Worm (Caenorhabditis elegans) whole organism, mixed stage, embryonic: Measurements from ENCODE around the gene K09E4.3.

Experiments used
- M03D4.4 ChIP-seq: sonication (generic microtip); optimal IDR thresholded peaks from 2 replicates; lab custom pipeline; 2017; ENCODE audit warnings: mild to moderate bottlenecking, missing genetic modification characterization, missing compliant biosample characterization
- bed-3 ChIP-seq: fragments of 200-800 bp; sonication (Bioruptor generic); optimal IDR thresholded peaks from 3 replicates; lab custom pipeline; 2018; ENCODE audit warnings: mild to moderate bottlenecking, missing genetic modification characterization, moderate library complexity, missing compliant biosample characterization
- blmp-1 ChIP-seq: fragments of 150-350 bp; optimal IDR thresholded peaks from 2 replicates; lab custom pipeline; 2014; ENCODE audit warnings: missing biosample characterization, missing genetic modification characterization
- ceh-39 ChIP-seq: fragments of 150-350 bp; optimal IDR thresholded peaks from 2 replicates; lab custom pipeline; 2014; ENCODE audit warnings: missing biosample characterization, missing genetic modification characterization
- ceh-43 ChIP-seq: fragments of 200-800 bp; sonication (Bioruptor generic); optimal IDR thresholded peaks from 2 replicates; lab custom pipeline; 2018; ENCODE audit warnings: mild to moderate bottlenecking, missing genetic modification characterization, moderate library complexity, missing compliant biosample characterization
- ceh-83 ChIP-seq: fragments of 200-800 bp; sonication (Bioruptor generic); optimal IDR thresholded peaks from 2 replicates; lab custom pipeline; 2018; ENCODE audit warnings: mild to moderate bottlenecking, missing genetic modification characterization, missing compliant biosample characterization
- ces-1 ChIP-seq: fragments of 150-350 bp; optimal IDR thresholded peaks from 2 replicates; lab custom pipeline; 2014; ENCODE audit warnings: missing biosample characterization, missing genetic modification reagents, missing genetic modification characterization
- cnd-1 ChIP-seq: fragments of 200-800 bp; sonication (Bioruptor generic); optimal IDR thresholded peaks from 2 replicates; lab custom pipeline; 2018; ENCODE audit warnings: mild to moderate bottlenecking, missing genetic modification characterization, missing compliant biosample characterization
- drap-1 ChIP-seq: fragments of 200-800 bp; sonication (Bioruptor generic); optimal IDR thresholded peaks from 3 replicates; lab custom pipeline; 2018; ENCODE audit warnings: mild to moderate bottlenecking, missing genetic modification characterization, missing compliant biosample characterization
- elt-1 ChIP-seq: sonication (generic microtip); optimal IDR thresholded peaks from 2 replicates; lab custom pipeline; 2017; ENCODE audit warnings: missing genetic modification characterization, mild to moderate bottlenecking, missing compliant biosample characterization, antibody characterized with exemption, moderate library complexity, borderline replicate concordance; ENCODE audit not compliant: insufficient read depth
- elt-3 ChIP-seq: fragments of 150-350 bp; optimal IDR thresholded peaks from 2 replicates; lab custom pipeline; 2014; ENCODE audit warnings: missing biosample characterization, missing genetic modification characterization
- flh-1 ChIP-seq: fragments of 200-800 bp; sonication (Bioruptor generic); optimal IDR thresholded peaks from 2 replicates; lab custom pipeline; 2018; ENCODE audit warnings: mild to moderate bottlenecking, missing genetic modification characterization, moderate library complexity, missing compliant biosample characterization
- ham-2 ChIP-seq: fragments of 200-800 bp; sonication (Bioruptor generic); optimal IDR thresholded peaks from 2 replicates; lab custom pipeline; 2018; ENCODE audit warnings: mild to moderate bottlenecking, missing genetic modification characterization, missing compliant biosample characterization
- hlh-1 ChIP-seq: fragments of 150-350 bp; optimal IDR thresholded peaks from 2 replicates; lab custom pipeline; 2014; ENCODE audit warnings: missing biosample characterization, missing genetic modification reagents, missing genetic modification characterization
- lin-13 ChIP-seq: fragments of 150-350 bp; optimal IDR thresholded peaks from 2 replicates; lab custom pipeline; 2014; ENCODE audit warnings: missing biosample characterization, missing genetic modification characterization
- lin-32 ChIP-seq: fragments of 200-800 bp; sonication (Bioruptor generic); optimal IDR thresholded peaks from 2 replicates; lab custom pipeline; 2018; ENCODE audit warnings: mild to moderate bottlenecking, missing genetic modification characterization, missing compliant biosample characterization
- lsy-2 ChIP-seq: fragments of 150-350 bp; optimal IDR thresholded peaks from 2 replicates; lab custom pipeline; 2014; ENCODE audit warnings: missing biosample characterization, missing genetic modification characterization
- mab-5 ChIP-seq: fragments of 150-350 bp; optimal IDR thresholded peaks from 2 replicates; lab custom pipeline; 2014; ENCODE audit warnings: missing biosample characterization, missing genetic modification characterization
- mep-1 ChIP-seq: fragments of 150-350 bp; optimal IDR thresholded peaks from 2 replicates; lab custom pipeline; 2017; ENCODE audit warnings: missing biosample characterization, missing genetic modification reagents, missing genetic modification characterization, inconsistent platforms
- mls-2 ChIP-seq: sonication (generic microtip); optimal IDR thresholded peaks from 2 replicates; lab custom pipeline; 2016; ENCODE audit warnings: mild to moderate bottlenecking, missing genetic modification characterization, moderate library complexity, missing compliant biosample characterization
- nhr-12 ChIP-seq: fragments of 150-350 bp; optimal IDR thresholded peaks from 2 replicates; lab custom pipeline; 2014; ENCODE audit warnings: missing biosample characterization, missing genetic modification characterization
- nhr-2 ChIP-seq: fragments of 150-350 bp; optimal IDR thresholded peaks from 2 replicates; lab custom pipeline; 2014; ENCODE audit warnings: missing biosample characterization, missing genetic modification characterization
- nhr-237 ChIP-seq: fragments of 150-350 bp; optimal IDR thresholded peaks from 2 replicates; lab custom pipeline; 2014; ENCODE audit warnings: missing biosample characterization, missing genetic modification characterization
- nhr-28 ChIP-seq: fragments of 150-350 bp; optimal IDR thresholded peaks from 2 replicates; lab custom pipeline; 2014; ENCODE audit warnings: missing biosample characterization, missing genetic modification characterization
- nhr-76 ChIP-seq: sonication (generic microtip); optimal IDR thresholded peaks from 2 replicates; lab custom pipeline; 2017; ENCODE audit warnings: missing biosample characterization, missing genetic modification characterization
- pha-4 ChIP-seq: fragments of 150-350 bp; optimal IDR thresholded peaks from 2 replicates; lab custom pipeline; 2018; ENCODE audit warnings: missing biosample characterization, missing genetic modification reagents, missing genetic modification characterization
- sem-2 ChIP-seq: fragments of 200-800 bp; sonication (Bioruptor generic); optimal IDR thresholded peaks from 2 replicates; lab custom pipeline; 2018; ENCODE audit warnings: mild to moderate bottlenecking, missing genetic modification characterization, missing compliant biosample characterization
- snpc-4 ChIP-seq: fragments of 150-350 bp; optimal IDR thresholded peaks from 2 replicates; lab custom pipeline; 2014; ENCODE audit warnings: missing biosample characterization, missing genetic modification characterization
- sptf-1 ChIP-seq: sonication (generic microtip); optimal IDR thresholded peaks from 2 replicates; lab custom pipeline; 2017; ENCODE audit warnings: mild to moderate bottlenecking, missing genetic modification characterization, moderate library complexity, missing compliant biosample characterization
- tbx-8 ChIP-seq: fragments of 200-800 bp; sonication (Bioruptor generic); optimal IDR thresholded peaks from 2 replicates; lab custom pipeline; 2018; ENCODE audit warnings: mild to moderate bottlenecking, missing genetic modification characterization, moderate library complexity, missing compliant biosample characterization
- unc-120 ChIP-seq: sonication (generic microtip); optimal IDR thresholded peaks from 2 replicates; lab custom pipeline; 2017; ENCODE audit warnings: missing genetic modification characterization, missing compliant biosample characterization; ENCODE audit not compliant: poor library complexity, severe bottlenecking
- unc-39 ChIP-seq: fragments of 150-350 bp; optimal IDR thresholded peaks from 2 replicates; lab custom pipeline; 2014; ENCODE audit warnings: missing biosample characterization, missing genetic modification characterization
- unc-62 ChIP-seq: fragments of 150-350 bp; optimal IDR thresholded peaks from 2 replicates; lab custom pipeline; 2014; ENCODE audit warnings: missing biosample characterization, missing genetic modification reagents, missing genetic modification characterization
- zip-8 ChIP-seq: fragments of 150-350 bp; optimal IDR thresholded peaks from 2 replicates; lab custom pipeline; 2014; ENCODE audit warnings: missing biosample characterization, missing genetic modification characterization
- ztf-11 ChIP-seq: fragments of 150-350 bp; optimal IDR thresholded peaks from 2 replicates; lab custom pipeline; 2014; ENCODE audit warnings: missing biosample characterization, missing genetic modification characterization

The K09E4.3 gene

ce11 chrII:14155259-14156023, 28.7 kb upstream of the K09E4.3 start, which contains the start of the genes rpl-43 and xrn-2:
rpl-43 (plus strand) TSS chrII:14155294.
xrn-2 (plus strand) TSS chrII:14155768.
- no peak for TF ChIP-seq sem-2 (GFP tag; lab: Kevin White, UChicago)
- TF ChIP-seq drap-1 (GFP tag; lab: Kevin White, UChicago): no peak
- TF ChIP-seq ces-1 (GFP tag; lab: Kevin White, UChicago): no peak
- no peak for TF ChIP-seq tbx-8 (GFP tag; lab: Kevin White, UChicago)
- TF ChIP-seq mls-2 (tag; lab: Kevin White, UChicago): no peak
- TF ChIP-seq blmp-1 (tag; lab: Kevin White, UChicago): no peak
- no peak for TF ChIP-seq ceh-39
- TF ChIP-seq mep-1 (tag; lab: Kevin White, UChicago): no peak
- no peak for TF ChIP-seq flh-1
- no peak for TF ChIP-seq cnd-1 (tag; lab: Kevin White, UChicago)
- no peak for TF ChIP-seq ham-2
- TF ChIP-seq bed-3 (GFP tag; lab: Kevin White, UChicago): no peak

- TF ChIP-seq unc-39 (tag; lab: Kevin White, UChicago): no peak
- TF ChIP-seq ham-2: no peak
- TF ChIP-seq blmp-1 (tag; lab: Kevin White, UChicago): peak; percentile 40
- TF ChIP-seq unc-120: peak; percentile 35
- TF ChIP-seq bed-3 (GFP tag; lab: Kevin White, UChicago): peak; percentile 1
- TF ChIP-seq nhr-28 (tag; lab: Kevin White, UChicago): no peak
- no peak for TF ChIP-seq snpc-4 (tag; lab: Kevin White, UChicago)
- no peak for TF ChIP-seq elt-3
- TF ChIP-seq nhr-2 (tag; lab: Kevin White, UChicago): peak; percentile 25
- TF ChIP-seq nhr-76 (tag; lab: Kevin White, UChicago): no peak
- peak; percentile 95 for TF ChIP-seq pha-4 (tag; lab: Kevin White, UChicago)
- no peak for TF ChIP-seq zip-8 (tag; lab: Kevin White, UChicago)
- TF ChIP-seq cnd-1 (tag; lab: Kevin White, UChicago): peak; percentile 75
- no peak for TF ChIP-seq mab-5 (tag; lab: Kevin White, UChicago)
- peak; percentile 84 for TF ChIP-seq ces-1 (GFP tag; lab: Kevin White, UChicago)
- TF ChIP-seq unc-62 (GFP tag; lab: Kevin White, UChicago): peak; percentile 33
- peak; percentile 85 for TF ChIP-seq sptf-1
- peak; percentile 97 for TF ChIP-seq mep-1 (tag; lab: Kevin White, UChicago)
- TF ChIP-seq nhr-12 (tag; lab: Kevin White, UChicago): no peak
- TF ChIP-seq drap-1 (GFP tag; lab: Kevin White, UChicago): peak; percentile 40
- TF ChIP-seq ztf-11 (tag; lab: Kevin White, UChicago): no peak
- TF ChIP-seq tbx-8 (GFP tag; lab: Kevin White, UChicago): no peak
- TF ChIP-seq elt-1: peak; percentile 53
- TF ChIP-seq hlh-1: peak; percentile 93
- TF ChIP-seq flh-1: no peak
- peak; percentile 66 for TF ChIP-seq mls-2 (tag; lab: Kevin White, UChicago)
- TF ChIP-seq ceh-43: peak; percentile 33
- TF ChIP-seq lin-13 (tag; lab: Kevin White, UChicago): peak; percentile 97
- peak; percentile 93 for TF ChIP-seq nhr-237 (tag; lab: Kevin White, UChicago)
- no peak for TF ChIP-seq sem-2 (GFP tag; lab: Kevin White, UChicago)
- peak; percentile 37 for TF ChIP-seq M03D4.4
- peak; percentile 97 for TF ChIP-seq lsy-2 (tag; lab: Kevin White, UChicago)
- peak; percentile 37 for TF ChIP-seq lin-32 (GFP tag; lab: Kevin White, UChicago)
- peak; percentile 82 for TF ChIP-seq ceh-83 (GFP tag; lab: Kevin White, UChicago)
- peak; percentile 96 for TF ChIP-seq ceh-39
Measured at ce11 chrII:14154357-14154756, 27.6 kb upstream of the K09E4.3 start, which contains the start of gene Y48B6A.1. Y48B6A.1 (minus strand) TSS chrII:14154373.

- TF ChIP-seq ceh-43: no peak
- no peak for TF ChIP-seq cnd-1 (tag; lab: Kevin White, UChicago)
- no peak for TF ChIP-seq snpc-4 (tag; lab: Kevin White, UChicago)
- no peak for TF ChIP-seq lin-13 (tag; lab: Kevin White, UChicago)
- TF ChIP-seq mab-5 (tag; lab: Kevin White, UChicago): no peak
Measured at ce11 chrII:14152274-14152673, 25.5 kb upstream of the K09E4.3 start.
